Worm (Caenorhabditis elegans) whole organism, young adult: ENCODE results near the gene ints-5.

Source experiments
- B0019.2 ChIP-seq: fragments of 200-800 bp; sonication (Bioruptor generic); conservative IDR thresholded peaks from 2 replicates; pipeline ENCODE4 v1.3.6; 2022; ENCODE audit warnings: missing genetic modification reagents, missing genetic modification characterization, missing compliant biosample characterization
- B0336.3 ChIP-seq: fragments of 200-800 bp; sonication (Bioruptor generic); IDR thresholded peaks from 2 replicates; pipeline ENCODE4 v1.3.6; 2022; ENCODE audit warnings: missing genetic modification characterization, missing compliant biosample characterization
- C17E4.6 ChIP-seq: fragments of 200-800 bp; sonication (Bioruptor generic); IDR thresholded peaks from 2 replicates; pipeline ENCODE4 v1.3.6; 2022; ENCODE audit warnings: missing genetic modification reagents, missing genetic modification characterization, missing compliant biosample characterization
- D2030.7 ChIP-seq: fragments of 200-800 bp; sonication (Bioruptor generic); IDR thresholded peaks from 2 replicates; pipeline ENCODE4 v1.3.6; 2022; ENCODE audit warnings: missing genetic modification reagents, missing genetic modification characterization, missing compliant biosample characterization
- F33H1.4 ChIP-seq: fragments of 200-800 bp; sonication (Bioruptor generic); IDR thresholded peaks from 2 replicates; pipeline ENCODE4 v1.3.6; 2022; ENCODE audit warnings: missing genetic modification reagents, missing genetic modification characterization, missing compliant biosample characterization
- K12H6.12 ChIP-seq: fragments of 200-800 bp; sonication (Bioruptor generic); optimal IDR thresholded peaks from 2 replicates; lab custom pipeline; 2018; ENCODE audit warnings: mild to moderate bottlenecking, missing genetic modification characterization, missing compliant biosample characterization
- Y53F4B.3 ChIP-seq: fragments of 200-800 bp; sonication (Bioruptor generic); IDR thresholded peaks from 2 replicates; pipeline ENCODE4 v1.3.6; 2022; ENCODE audit warnings: missing genetic modification reagents, missing genetic modification characterization, missing compliant biosample characterization
- ZK185.1 ChIP-seq: sonication (generic microtip); optimal IDR thresholded peaks from 2 replicates; lab custom pipeline; 2016; ENCODE audit warnings: mild to moderate bottlenecking, missing genetic modification characterization, missing compliant biosample characterization; ENCODE audit not compliant: poor library complexity, severe bottlenecking
- attf-5 ChIP-seq: fragments of 200-800 bp; sonication (Bioruptor generic); optimal IDR thresholded peaks from 2 replicates; lab custom pipeline; 2018; ENCODE audit warnings: mild to moderate bottlenecking, missing genetic modification characterization, missing compliant biosample characterization
- attf-6 ChIP-seq: fragments of 200-800 bp; sonication (Bioruptor generic); IDR thresholded peaks from 2 replicates; pipeline ENCODE4 v1.3.6; 2022; ENCODE audit warnings: missing genetic modification reagents, missing genetic modification characterization, missing compliant biosample characterization
- cebp-1 ChIP-seq, 2 experiments: fragments of 200-800 bp in 1 of 2; sonication (Bioruptor generic) in 1 of 2; sonication (generic microtip) in 1 of 2; IDR thresholded peaks in 1 of 2; optimal IDR thresholded peaks in 1 of 2; 2 replicates each; pipeline versions ENCODE4 v1.3.6 to Lab custom; 2017 to 2022; ENCODE audit warnings: missing compliant biosample characterization in 2 of 2, missing genetic modification characterization in 2 of 2, mild to moderate bottlenecking in 1 of 2, missing genetic modification reagents in 1 of 2, moderate library complexity in 1 of 2
- cebp-2 ChIP-seq: fragments of 200-800 bp; sonication (Bioruptor generic); IDR thresholded peaks from 2 replicates; pipeline ENCODE4 v1.3.6; 2022; ENCODE audit warnings: missing genetic modification characterization, missing compliant biosample characterization
- ceh-100 ChIP-seq: fragments of 200-800 bp; sonication (Bioruptor generic); IDR thresholded peaks from 2 replicates; pipeline ENCODE4 v1.3.6; 2022; ENCODE audit warnings: missing genetic modification reagents, missing genetic modification characterization, missing compliant biosample characterization
- ceh-27 ChIP-seq: fragments of 200-800 bp; sonication (Bioruptor generic); optimal IDR thresholded peaks from 2 replicates; lab custom pipeline; 2018; ENCODE audit warnings: mild to moderate bottlenecking, missing genetic modification characterization, moderate library complexity, missing compliant biosample characterization
- efl-1 ChIP-seq: fragments of 150-350 bp; optimal IDR thresholded peaks from 2 replicates; lab custom pipeline; 2014; ENCODE audit warnings: missing biosample characterization, missing genetic modification reagents, missing genetic modification characterization
- egrh-3 ChIP-seq: fragments of 200-800 bp; sonication (Bioruptor generic); IDR thresholded peaks from 2 replicates; pipeline ENCODE4 v1.3.6; 2022; ENCODE audit warnings: missing genetic modification reagents, missing genetic modification characterization, missing compliant biosample characterization
- him-1 ChIP-seq: sonication (generic microtip); optimal IDR thresholded peaks from 2 replicates; lab custom pipeline; 2016; ENCODE audit warnings: missing genotype, missing genetic modification reagents, missing genetic modification characterization, missing compliant biosample characterization
- hlh-12 ChIP-seq: sonication (generic microtip); optimal IDR thresholded peaks from 2 replicates; lab custom pipeline; 2016; ENCODE audit warnings: missing genetic modification characterization, missing compliant biosample characterization
- hmg-1.2 ChIP-seq: fragments of 200-800 bp; sonication (Bioruptor generic); IDR thresholded peaks from 2 replicates; pipeline ENCODE4 v1.3.6; 2022; ENCODE audit warnings: missing genetic modification reagents, missing genetic modification characterization, missing compliant biosample characterization
- lin-54 ChIP-seq: fragments of 200-800 bp; sonication (Bioruptor generic); optimal IDR thresholded peaks from 2 replicates; lab custom pipeline; 2018; ENCODE audit warnings: mild to moderate bottlenecking, missing genetic modification characterization, missing compliant biosample characterization
- lsl-1 ChIP-seq: fragments of 200-800 bp; sonication (Bioruptor generic); optimal IDR thresholded peaks from 2 replicates; lab custom pipeline; 2018; ENCODE audit warnings: mild to moderate bottlenecking, missing genetic modification characterization, moderate library complexity, missing compliant biosample characterization
- madf-6 ChIP-seq: fragments of 200-800 bp; sonication (Bioruptor generic); IDR thresholded peaks from 2 replicates; pipeline ENCODE4 v1.3.6; 2022; ENCODE audit warnings: missing genetic modification reagents, missing genetic modification characterization, missing compliant biosample characterization
- madf-8 ChIP-seq: fragments of 200-800 bp; sonication (Bioruptor generic); conservative IDR thresholded peaks from 2 replicates; pipeline ENCODE4 v1.3.6; 2022; ENCODE audit warnings: missing genetic modification reagents, missing genetic modification characterization, missing compliant biosample characterization
- mcd-1 ChIP-seq: fragments of 200-800 bp; sonication (Bioruptor generic); IDR thresholded peaks from 2 replicates; pipeline ENCODE4 v1.3.6; 2022; ENCODE audit warnings: missing genetic modification reagents, missing genetic modification characterization, missing compliant biosample characterization
- nfya-1 ChIP-seq: sonication (generic microtip); optimal IDR thresholded peaks from 2 replicates; lab custom pipeline; 2017; ENCODE audit warnings: antibody characterized with exemption, missing compliant biosample characterization, missing genetic modification characterization, borderline replicate concordance; ENCODE audit not compliant: insufficient read depth
- nfyb-1 ChIP-seq: fragments of 200-800 bp; sonication (Bioruptor generic); IDR thresholded peaks from 2 replicates; pipeline ENCODE4 v1.3.6; 2022; ENCODE audit warnings: missing genetic modification reagents, missing genetic modification characterization, missing compliant biosample characterization
- rcor-1 ChIP-seq: fragments of 200-800 bp; sonication (Bioruptor generic); IDR thresholded peaks from 2 replicates; pipeline ENCODE4 v1.3.6; 2022; ENCODE audit warnings: missing genetic modification reagents, missing genetic modification characterization, missing compliant biosample characterization
- rec-8 ChIP-seq, 2 experiments: sonication (generic microtip); optimal IDR thresholded peaks; 2 replicates each; lab custom pipeline; 2016; ENCODE audit warnings: mild to moderate bottlenecking in 2 of 2, missing genetic modification characterization in 2 of 2, missing genetic modification reagents in 2 of 2, missing genotype in 2 of 2, missing biosample characterization in 1 of 2, missing compliant biosample characterization in 1 of 2, moderate library complexity in 1 of 2
- repo-1 ChIP-seq: sonication (generic microtip); optimal IDR thresholded peaks from 2 replicates; lab custom pipeline; 2017; ENCODE audit warnings: mild to moderate bottlenecking, missing genetic modification characterization, missing compliant biosample characterization
- rpc-1 ChIP-seq, 2 experiments: fragments of 150-350 bp in 1 of 2; sonication (generic microtip) in 1 of 2; optimal IDR thresholded peaks; 2 replicates each; lab custom pipeline; 2014 to 2018; ENCODE audit warnings: missing biosample characterization in 1 of 2, missing genetic modification characterization in 1 of 2, missing genetic modification reagents in 1 of 2, missing genotype in 1 of 2
- snpc-1.1 ChIP-seq: sonication (generic microtip); optimal IDR thresholded peaks from 2 replicates; lab custom pipeline; 2017; ENCODE audit warnings: missing genetic modification characterization, mild to moderate bottlenecking, missing compliant biosample characterization, antibody characterized with exemption, moderate library complexity, missing genotype, missing genetic modification reagents; ENCODE audit not compliant: insufficient read depth
- snpc-1.3 ChIP-seq: sonication (generic microtip); optimal IDR thresholded peaks from 2 replicates; lab custom pipeline; 2017; ENCODE audit warnings: missing genetic modification characterization, mild to moderate bottlenecking, missing compliant biosample characterization, antibody characterized with exemption, moderate library complexity, missing genotype, missing genetic modification reagents; ENCODE audit not compliant: insufficient read depth
- snpc-3.4 ChIP-seq: sonication (generic microtip); optimal IDR thresholded peaks from 2 replicates; lab custom pipeline; 2017; ENCODE audit warnings: missing genetic modification characterization, mild to moderate bottlenecking, missing compliant biosample characterization, antibody characterized with exemption, moderate library complexity, missing genotype, missing genetic modification reagents
- snpc-4 ChIP-seq, 5 experiments: fragments of 150-350 bp in 1 of 5; sonication (generic microtip) in 4 of 5; optimal IDR thresholded peaks; 2 replicates each; lab custom pipeline; 2014 to 2018; ENCODE audit warnings: missing genetic modification characterization in 5 of 5, missing biosample characterization in 3 of 5, antibody characterized with exemption in 2 of 5, mild to moderate bottlenecking in 2 of 5, missing compliant biosample characterization in 2 of 5, missing genotype in 2 of 5, moderate library complexity in 2 of 5, missing genetic modification reagents in 1 of 5
- somi-1 ChIP-seq: fragments of 200-800 bp; sonication (Bioruptor generic); optimal IDR thresholded peaks from 2 replicates; lab custom pipeline; 2018; ENCODE audit warnings: mild to moderate bottlenecking, missing genetic modification characterization, missing compliant biosample characterization
- sptf-2 ChIP-seq: fragments of 200-800 bp; sonication (Bioruptor generic); optimal IDR thresholded peaks from 2 replicates; lab custom pipeline; 2018; ENCODE audit warnings: mild to moderate bottlenecking, missing genetic modification characterization, missing compliant biosample characterization
- tbp1 ChIP-seq: fragments of 200-800 bp; sonication (Bioruptor generic); optimal IDR thresholded peaks from 2 replicates; lab custom pipeline; 2018; ENCODE audit warnings: mild to moderate bottlenecking, missing genetic modification characterization, missing compliant biosample characterization
- tlf-1 ChIP-seq: fragments of 200-800 bp; sonication (Bioruptor generic); optimal IDR thresholded peaks from 2 replicates; lab custom pipeline; 2018; ENCODE audit warnings: mild to moderate bottlenecking, missing genetic modification characterization, missing compliant biosample characterization
- unc-62 ChIP-seq: fragments of 150-350 bp; optimal IDR thresholded peaks from 2 replicates; lab custom pipeline; 2014; ENCODE audit warnings: missing biosample characterization, missing genetic modification reagents, missing genetic modification characterization
- xnd-1 ChIP-seq: sonication (generic microtip); optimal IDR thresholded peaks from 2 replicates; lab custom pipeline; 2016; ENCODE audit warnings: missing genotype, missing genetic modification reagents, missing genetic modification characterization, missing compliant biosample characterization
- ztf-18 ChIP-seq: sonication (generic microtip); optimal IDR thresholded peaks from 2 replicates; lab custom pipeline; 2016; ENCODE audit warnings: missing genotype, mild to moderate bottlenecking, missing genetic modification characterization, missing compliant biosample characterization
- ztf-3 ChIP-seq: fragments of 200-800 bp; sonication (Bioruptor generic); optimal IDR thresholded peaks from 2 replicates; lab custom pipeline; 2018; ENCODE audit warnings: mild to moderate bottlenecking, missing genetic modification characterization, missing compliant biosample characterization

The ints-5 gene

DNA sequence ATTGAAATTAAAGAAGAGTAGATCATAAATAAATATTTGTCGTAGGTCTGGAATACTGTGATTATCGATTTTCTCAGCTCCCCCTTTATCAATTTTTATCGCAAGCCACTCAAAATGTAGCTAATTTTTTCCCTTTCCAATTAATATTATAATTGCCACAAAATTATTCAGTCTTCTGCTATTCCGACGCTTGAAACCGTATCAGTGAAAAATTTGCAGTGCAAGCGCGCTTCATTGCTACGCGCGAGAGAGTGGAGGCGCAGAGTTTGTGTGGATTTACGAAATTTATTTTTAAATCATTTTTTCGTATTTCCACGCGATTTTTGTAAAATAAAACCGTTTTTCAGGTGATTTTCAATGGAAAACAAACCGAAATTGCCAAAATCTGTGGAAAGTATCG lies at the start of gene ints-5:
Gene ints-5, plus strand, starts transcription at position 348 of the 400 bp plus-strand sequence.
- no peak for TF ChIP-seq nfyb-1 (GFP tag; lab: Robert Waterston, UW)
- TF ChIP-seq ZK185.1 = no peak
- TF ChIP-seq madf-8 (GFP tag; lab: Robert Waterston, UW) = peak; percentile 50
- TF ChIP-seq snpc-4 (GFP tag; optimal IDR thresholded peaks at IDR 0.05; lab: Kevin White, UChicago) = no peak
- TF ChIP-seq snpc-4 (tag; optimal IDR thresholded peaks at IDR 0.05; lab: Kevin White, UChicago) = peak in 1 of 4 experiments; percentile 55
- no peak for TF ChIP-seq cebp-2
- no peak for TF ChIP-seq nfya-1
- peak; percentile 49 for TF ChIP-seq efl-1 (GFP tag; lab: Kevin White, UChicago)
- TF ChIP-seq tbp1 (GFP tag; lab: Kevin White, UChicago) = peak; percentile 5
- peak; percentile 38 for TF ChIP-seq K12H6.12 (tag; lab: Kevin White, UChicago)
- TF ChIP-seq mcd-1 (GFP tag; lab: Robert Waterston, UW) = peak; percentile 94
- TF ChIP-seq lin-54 = peak; percentile 24
- no peak for TF ChIP-seq repo-1 (tag; lab: Kevin White, UChicago)
- TF ChIP-seq tlf-1 (GFP tag; lab: Kevin White, UChicago) = no peak
- no peak for TF ChIP-seq B0019.2
- peak; percentile 31 for TF ChIP-seq him-1 (tag; lab: Kevin White, UChicago)
- TF ChIP-seq rcor-1 (GFP tag; lab: Robert Waterston, UW) = peak; percentile 43; the same call in 1 of the 2 replicates
- TF ChIP-seq snpc-1.3 = no peak
- peak; percentile 36 for TF ChIP-seq snpc-3.4
- no peak for TF ChIP-seq ztf-3 (GFP tag; lab: Kevin White, UChicago)
- TF ChIP-seq attf-5 = peak; percentile 59
- peak; percentile 99 for TF ChIP-seq hmg-1.2 (GFP tag; lab: Robert Waterston, UW)
- 0 out of 2 replicates have a peak, but pooled peaks have one; percentile 8 for TF ChIP-seq F33H1.4 (GFP tag; lab: Robert Waterston, UW)
- TF ChIP-seq cebp-1 (GFP tag; IDR thresholded peaks at IDR 0.05; lab: Robert Waterston, UW) = no peak
- TF ChIP-seq cebp-1 (tag; optimal IDR thresholded peaks at IDR 0.05; lab: Kevin White, UChicago) = peak; percentile 73
- TF ChIP-seq somi-1 = no peak
- TF ChIP-seq madf-6 = peak; percentile 76
- TF ChIP-seq ceh-27 = no peak
- TF ChIP-seq snpc-1.1 (tag; lab: Kevin White, UChicago) = peak; percentile 28
- TF ChIP-seq D2030.7 (GFP tag; lab: Robert Waterston, UW) = peak; percentile 66
- peak; percentile 56 for TF ChIP-seq lsl-1 (GFP tag; lab: Kevin White, UChicago)
- TF ChIP-seq hlh-12 = no peak
- TF ChIP-seq sptf-2 = no peak
- no peak for TF ChIP-seq rec-8 (tag; optimal IDR thresholded peaks at IDR 0.05; lab: Kevin White, UChicago)
- TF ChIP-seq ztf-18 (tag; lab: Kevin White, UChicago) = peak; percentile 8
- peak; percentile 46 for TF ChIP-seq xnd-1
- no peak for TF ChIP-seq attf-6 (GFP tag; lab: Robert Waterston, UW)

DNA sequence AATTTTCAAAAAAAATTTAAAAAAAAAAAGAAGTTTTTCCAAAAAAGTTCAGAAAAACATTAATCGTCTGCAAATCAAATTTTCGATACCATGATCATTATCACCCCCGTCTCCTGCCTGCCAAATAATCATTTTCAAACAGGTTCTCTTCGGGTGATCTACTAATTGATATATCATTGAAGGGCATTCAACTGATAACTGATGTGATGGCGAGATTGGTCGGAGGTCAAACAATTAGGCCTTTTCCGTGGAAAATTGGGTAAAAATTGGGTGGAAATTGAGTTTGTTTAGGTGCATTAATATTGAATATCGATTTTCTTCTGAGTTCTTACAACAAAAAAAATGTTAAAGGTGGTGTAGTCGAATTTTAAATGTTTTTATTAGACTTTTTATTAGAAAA lies 46.6 kb upstream of the ints-5 start, which contains the start of gene Y51A2D.18:
Gene Y51A2D.18, minus strand, starts transcription at position 101 of the 400 bp plus-strand sequence.
- no peak for TF ChIP-seq ceh-100
- TF ChIP-seq rpc-1 (optimal IDR thresholded peaks at IDR 0.05; lab: Kevin White, UChicago) = no peak
- no peak for TF ChIP-seq rpc-1 (tag; optimal IDR thresholded peaks at IDR 0.05; lab: Kevin White, UChicago)
- no peak for TF ChIP-seq ZK185.1
- no peak for TF ChIP-seq snpc-3.4
- no peak for TF ChIP-seq Y53F4B.3 (GFP tag; lab: Robert Waterston, UW)
- TF ChIP-seq B0336.3 (GFP tag; lab: Robert Waterston, UW) = no peak
- TF ChIP-seq egrh-3 (GFP tag; lab: Robert Waterston, UW) = no peak
- TF ChIP-seq C17E4.6 (GFP tag; lab: Robert Waterston, UW) = no peak
- TF ChIP-seq unc-62 (GFP tag; lab: Kevin White, UChicago) = no peak
- TF ChIP-seq, all 124 proteins: peak for 0
